Worm (Caenorhabditis elegans): ENCODE results near the gene flp-13.

flp-13 gene

ce11 chrIV:7663006-7663405 is 35.2 kb downstream of the flp-13 start:
- TF ChIP-seq rnt-1 (tag; optimal IDR thresholded peaks at IDR 0.05) (peak; percentile 19), mab-9 (GFP tag; IDR thresholded peaks at IDR 0.05) (peak; percentile 6; the same call in 1 of the 2 replicates), tbx-2 (tag; optimal IDR thresholded peaks at IDR 0.05) (peak; percentile 3), swsn-7 (tag; optimal IDR thresholded peaks at IDR 0.05) (peak; percentile 24), lin-14 (GFP tag; optimal IDR thresholded peaks at IDR 0.05) (peak; percentile 79), ces-1 (GFP tag; optimal IDR thresholded peaks at IDR 0.05) (no peak), ceh-82 (tag; optimal IDR thresholded peaks at IDR 0.05) (peak in 1 of 3 experiments; percentile 19), lin-35 (GFP tag; optimal IDR thresholded peaks at IDR 0.05) (no peak)

DNA sequence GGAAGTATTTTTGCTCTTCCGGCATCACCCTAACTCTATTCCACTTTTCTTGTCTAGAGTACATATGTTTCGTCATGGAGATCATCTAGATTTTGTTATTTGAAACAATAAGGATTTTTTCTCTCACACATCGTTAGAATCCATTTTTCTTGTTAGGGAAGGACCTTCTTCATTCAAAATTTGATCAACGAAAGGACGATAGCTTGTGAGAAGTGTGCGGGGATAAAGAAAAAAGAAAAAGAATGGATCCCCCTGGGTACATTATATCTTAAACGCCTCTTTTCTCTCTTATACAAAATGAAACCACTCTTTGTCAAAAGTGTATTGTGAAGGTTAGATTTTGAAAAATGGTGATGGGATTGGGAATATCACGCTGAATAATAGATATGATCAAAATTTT is 36.7 kb downstream of the flp-13 start:
- TF ChIP-seq lin-14 (GFP tag; optimal IDR thresholded peaks at IDR 0.05) = peak; percentile 45
- no peak for TF ChIP-seq Y116A8C.19 (tag; optimal IDR thresholded peaks at IDR 0.05; ENCODE audit: borderline replicate concordance)

DNA sequence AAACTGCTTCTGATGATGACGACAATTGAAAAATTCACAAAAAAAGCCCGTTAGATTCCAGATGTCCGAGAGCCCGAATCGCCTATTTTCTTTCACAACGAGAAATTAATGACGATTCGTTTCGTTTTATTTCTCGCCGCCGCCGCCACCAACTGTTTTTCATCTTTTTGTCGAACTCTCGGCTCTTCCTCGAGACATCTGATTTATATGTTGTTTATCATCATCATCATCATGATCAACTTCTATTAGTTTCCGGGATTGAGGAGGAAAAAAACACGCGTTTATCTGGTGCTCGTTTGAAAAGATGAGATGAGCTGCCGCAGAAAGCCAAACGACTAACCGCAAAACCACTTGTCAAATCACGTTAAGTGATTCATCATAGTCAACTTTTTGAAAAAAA is 38.7 kb downstream of the flp-13 start:
- peak; percentile 22 for TF ChIP-seq unc-130 (tag; optimal IDR thresholded peaks at IDR 0.05)
- no peak for TF ChIP-seq nhr-12 (tag; optimal IDR thresholded peaks at IDR 0.05)
- TF ChIP-seq rnt-1 (tag; optimal IDR thresholded peaks at IDR 0.05) = peak; percentile 80
- TF ChIP-seq aly-2 (tag; optimal IDR thresholded peaks at IDR 0.05) = no peak
- peak; percentile 11 for TF ChIP-seq snu-23 (GFP tag; optimal IDR thresholded peaks at IDR 0.05)
- TF ChIP-seq dsc-1 (tag; optimal IDR thresholded peaks at IDR 0.05) = peak; percentile 91
- TF ChIP-seq nhr-19 (GFP tag; conservative IDR thresholded peaks at IDR 0.05) = peak; percentile 21; the same call in 1 of the 2 replicates
- no peak for TF ChIP-seq nhr-237 (tag; optimal IDR thresholded peaks at IDR 0.05)
- peak; percentile 56 for TF ChIP-seq nhr-71 (tag; optimal IDR thresholded peaks at IDR 0.05)
- no peak for TF ChIP-seq lin-15B (tag; optimal IDR thresholded peaks at IDR 0.05)
- TF ChIP-seq lsy-2 (tag; optimal IDR thresholded peaks at IDR 0.05) = peak in 1 of 2 experiments; percentile 13
- no peak for TF ChIP-seq ceh-88 (GFP tag; IDR thresholded peaks at IDR 0.05)
- no peak for TF ChIP-seq ets-5 (GFP tag; IDR thresholded peaks at IDR 0.05)
- no peak for TF ChIP-seq ztf-11 (tag; optimal IDR thresholded peaks at IDR 0.05)
- peak; percentile 46 for TF ChIP-seq fkh-4 (tag; optimal IDR thresholded peaks at IDR 0.05; ENCODE audit: borderline replicate concordance)
- TF ChIP-seq ceh-82 (tag; optimal IDR thresholded peaks at IDR 0.05) = no peak
- TF ChIP-seq mab-9 (GFP tag; IDR thresholded peaks at IDR 0.05) = no peak
- TF ChIP-seq lin-14 (GFP tag; optimal IDR thresholded peaks at IDR 0.05) = peak; percentile 65
- no peak for TF ChIP-seq xbp-1 (tag; optimal IDR thresholded peaks at IDR 0.05)
- TF ChIP-seq lin-35 (GFP tag; optimal IDR thresholded peaks at IDR 0.05) = no peak
- no peak for TF ChIP-seq lin-13 (GFP tag; optimal IDR thresholded peaks at IDR 0.05)

- TF ChIP-seq nhr-77 (tag; optimal IDR thresholded peaks at IDR 0.05) (no peak), pqm-1 (tag; optimal IDR thresholded peaks at IDR 0.05) (no peak), unc-130 (tag; optimal IDR thresholded peaks at IDR 0.05) (no peak), mdl-1 (tag; optimal IDR thresholded peaks at IDR 0.05) (no peak), C34B4.2 (tag; optimal IDR thresholded peaks at IDR 0.05) (no peak), hpl-2 (GFP tag; optimal IDR thresholded peaks at IDR 0.05) (no peak), ceh-82 (tag; optimal IDR thresholded peaks at IDR 0.05) (peak in 1 of 3 experiments; percentile 17), sox-4 (tag; optimal IDR thresholded peaks at IDR 0.05) (no peak), blmp-1 (tag; optimal IDR thresholded peaks at IDR 0.05) (no peak), pax-3 (tag; optimal IDR thresholded peaks at IDR 0.05) (no peak), rnt-1 (tag; optimal IDR thresholded peaks at IDR 0.05) (peak; percentile 43)
Observed at ce11 chrIV:7658589-7658988, 39.6 kb downstream of the flp-13 start, which contains the start of gene C08G9.1. C08G9.1 (plus strand) TSS chrIV:7658763.

DNA sequence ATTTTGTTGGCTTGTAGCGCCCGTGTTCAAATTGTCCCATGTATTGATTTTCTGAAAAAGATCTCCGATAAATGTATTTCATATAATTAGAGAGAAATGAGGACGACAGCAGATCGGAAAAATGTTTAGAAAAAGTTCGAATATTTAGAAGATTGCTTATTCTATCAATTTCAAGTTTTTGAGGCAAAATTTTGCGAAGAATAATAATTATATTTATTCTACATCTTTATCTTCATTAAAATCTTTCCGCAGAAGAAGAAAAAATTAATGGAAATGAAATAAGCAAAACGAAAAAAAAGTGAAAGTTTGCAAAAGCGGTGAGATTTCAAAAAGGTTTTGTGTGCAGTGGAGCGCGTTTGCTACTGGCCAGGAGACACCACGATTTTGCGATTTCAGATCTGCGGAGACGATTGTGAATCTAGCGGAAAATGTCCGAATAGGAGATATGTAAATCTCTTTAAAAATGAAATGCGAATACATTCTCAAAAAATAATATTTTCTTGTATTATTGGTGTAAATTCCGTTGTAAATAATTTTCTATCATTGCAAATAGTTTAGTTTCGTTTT is 43.9 kb downstream of the flp-13 start, which contains the start of gene nrde-4:
Gene nrde-4, minus strand, starts transcription at position 51 of the 567 bp plus-strand sequence.
- TF ChIP-seq nhr-71 (tag; optimal IDR thresholded peaks at IDR 0.05) (peak; percentile 77), alr-1 (tag; optimal IDR thresholded peaks at IDR 0.05; ENCODE audit: borderline replicate concordance) (no peak), ceh-8 (GFP tag; optimal IDR thresholded peaks at IDR 0.05) (no peak), elt-3 (tag; optimal IDR thresholded peaks at IDR 0.05) (peak in 3 of 6 experiments; percentile 44 to 65 (median 61)), xbp-1 (tag; optimal IDR thresholded peaks at IDR 0.05) (peak; percentile 61), C16A3.4 (tag; optimal IDR thresholded peaks at IDR 0.05) (peak; percentile 86), rnt-1 (tag; optimal IDR thresholded peaks at IDR 0.05) (peak; percentile 88), nhr-85 (tag) (peak; percentile 73), nhr-12 (tag; optimal IDR thresholded peaks at IDR 0.05) (no peak), nhr-77 (tag; optimal IDR thresholded peaks at IDR 0.05) (peak; percentile 54), sox-4 (tag; optimal IDR thresholded peaks at IDR 0.05) (no peak), unc-130 (tag; optimal IDR thresholded peaks at IDR 0.05) (peak; percentile 34), hlh-17 (GFP tag; optimal IDR thresholded peaks at IDR 0.05; ENCODE audit: borderline replicate concordance) (no peak), nhr-47 (tag; optimal IDR thresholded peaks at IDR 0.05) (peak; percentile 61), sup-37 (GFP tag; optimal IDR thresholded peaks at IDR 0.05) (no peak), hpl-2 (GFP tag; optimal IDR thresholded peaks at IDR 0.05) (no peak), skn-1 (tag; optimal IDR thresholded peaks at IDR 0.05) (peak; percentile 71), dpl-1 (GFP tag; optimal IDR thresholded peaks at IDR 0.05) (peak; percentile 69 to 76 (median 69))
